Worm (Caenorhabditis elegans) whole organism, L4 larva: ENCODE measurements around the gene Y62H9A.11.

ENCODE experiments used
- D1046.2 ChIP-seq: fragments of 200-800 bp; sonication (Bioruptor generic); IDR thresholded peaks from 2 replicates; pipeline ENCODE4 v1.3.6; 2022; ENCODE audit warnings: missing genetic modification characterization, missing compliant biosample characterization
- F10B5.3 ChIP-seq: sonication (generic microtip); optimal IDR thresholded peaks from 2 replicates; lab custom pipeline; 2016; ENCODE audit warnings: mild to moderate bottlenecking, missing genetic modification characterization, missing compliant biosample characterization
- F37D6.2 ChIP-seq: sonication (generic microtip); optimal IDR thresholded peaks from 2 replicates; lab custom pipeline; 2016; ENCODE audit warnings: mild to moderate bottlenecking, missing genetic modification characterization, missing compliant biosample characterization
- F49E8.2 ChIP-seq: sonication (generic microtip); optimal IDR thresholded peaks from 2 replicates; lab custom pipeline; 2016; ENCODE audit warnings: missing compliant biosample characterization, mild to moderate bottlenecking, missing genetic modification characterization, borderline replicate concordance
- R02D3.7 ChIP-seq: fragments of 150-350 bp; sonication (generic microtip); optimal IDR thresholded peaks from 3 replicates; lab custom pipeline; 2014; ENCODE audit warnings: missing biosample characterization, missing genetic modification characterization
- T20F7.1 ChIP-seq: fragments of 200-800 bp; sonication (Bioruptor generic); optimal IDR thresholded peaks from 2 replicates; lab custom pipeline; 2018; ENCODE audit warnings: mild to moderate bottlenecking, missing genetic modification characterization, missing compliant biosample characterization
- Y5F2A.4 ChIP-seq: fragments of 200-800 bp; sonication (Bioruptor generic); optimal IDR thresholded peaks from 2 replicates; lab custom pipeline; 2018; ENCODE audit warnings: mild to moderate bottlenecking, missing genetic modification characterization, missing compliant biosample characterization
- Y75B8A.6 ChIP-seq: fragments of 200-800 bp; sonication (Bioruptor generic); IDR thresholded peaks from 2 replicates; pipeline ENCODE4 v1.3.6; 2022; ENCODE audit warnings: missing genetic modification reagents, missing genetic modification characterization, missing compliant biosample characterization
- ZK337.2 ChIP-seq: fragments of 200-800 bp; sonication (Bioruptor generic); IDR thresholded peaks from 2 replicates; pipeline ENCODE4 v1.3.6; 2022; ENCODE audit warnings: missing genetic modification reagents, missing genetic modification characterization, missing compliant biosample characterization
- ZK546.5 ChIP-seq, 2 experiments: sonication (generic microtip); optimal IDR thresholded peaks; 2 replicates each; lab custom pipeline; 2017; ENCODE audit warnings: missing biosample characterization in 2 of 2, missing genetic modification characterization in 2 of 2
- ama-1 ChIP-seq: fragments of 150-350 bp; optimal IDR thresholded peaks from 2 replicates; lab custom pipeline; 2014; ENCODE audit warnings: inconsistent platforms, mixed read lengths
- arid-1 ChIP-seq: fragments of 200-800 bp; sonication (Bioruptor generic); conservative IDR thresholded peaks from 2 replicates; pipeline ENCODE4 v1.3.6; 2022; ENCODE audit warnings: missing genetic modification reagents, missing genetic modification characterization, missing compliant biosample characterization
- ceh-20 ChIP-seq: fragments of 200-800 bp; sonication (Bioruptor generic); IDR thresholded peaks from 2 replicates; pipeline ENCODE4 v1.3.6; 2022; ENCODE audit warnings: missing genetic modification reagents, missing genetic modification characterization, missing compliant biosample characterization
- ceh-44 ChIP-seq: fragments of 200-800 bp; sonication (Bioruptor generic); IDR thresholded peaks from 2 replicates; pipeline ENCODE4 v1.3.6; 2022; ENCODE audit warnings: missing genetic modification reagents, missing genetic modification characterization, missing compliant biosample characterization
- ceh-82 ChIP-seq: sonication (generic microtip); optimal IDR thresholded peaks from 2 replicates; lab custom pipeline; 2017; ENCODE audit warnings: missing biosample characterization, missing genetic modification characterization
- ces-1 ChIP-seq: fragments of 150-350 bp; sonication (generic microtip); optimal IDR thresholded peaks from 4 replicates; lab custom pipeline; 2014; ENCODE audit warnings: missing biosample characterization, missing genetic modification reagents, missing genetic modification characterization
- cey-2 ChIP-seq: sonication (generic microtip); optimal IDR thresholded peaks from 3 replicates; lab custom pipeline; 2017; ENCODE audit warnings: missing genetic modification characterization, mild to moderate bottlenecking, missing compliant biosample characterization, antibody characterized with exemption, borderline replicate concordance; ENCODE audit not compliant: insufficient read depth
- daf-12 ChIP-seq: fragments of 150-350 bp; optimal IDR thresholded peaks from 2 replicates; lab custom pipeline; 2014; ENCODE audit warnings: missing biosample characterization, missing genetic modification reagents, missing genetic modification characterization
- daf-19 ChIP-seq: fragments of 200-800 bp; sonication (Bioruptor generic); conservative IDR thresholded peaks from 2 replicates; pipeline ENCODE4 v1.3.6; 2022; ENCODE audit warnings: missing genetic modification characterization, missing compliant biosample characterization
- daf-8 ChIP-seq: fragments of 200-800 bp; sonication (Bioruptor generic); IDR thresholded peaks from 2 replicates; pipeline ENCODE4 v1.3.6; 2022; ENCODE audit warnings: missing genetic modification characterization, missing compliant biosample characterization
- dmd-6 ChIP-seq: fragments of 200-800 bp; sonication (Bioruptor generic); IDR thresholded peaks from 2 replicates; pipeline ENCODE4 v1.3.6; 2022; ENCODE audit warnings: missing genetic modification reagents, missing genetic modification characterization, missing compliant biosample characterization
- dmd-9 ChIP-seq: fragments of 200-800 bp; sonication (Bioruptor generic); IDR thresholded peaks from 2 replicates; pipeline ENCODE4 v1.3.6; 2022; ENCODE audit warnings: missing genetic modification reagents, missing genetic modification characterization, missing compliant biosample characterization
- dve-1 ChIP-seq: sonication (generic microtip); optimal IDR thresholded peaks from 2 replicates; lab custom pipeline; 2017; ENCODE audit warnings: antibody characterized with exemption, mild to moderate bottlenecking, missing genetic modification characterization, missing compliant biosample characterization; ENCODE audit not compliant: insufficient read depth
- fkh-10 ChIP-seq: fragments of 150-350 bp; optimal IDR thresholded peaks from 2 replicates; lab custom pipeline; 2014; ENCODE audit warnings: missing biosample characterization, missing genetic modification reagents, missing genetic modification characterization
- hlh-11 ChIP-seq: fragments of 200-800 bp; sonication (Bioruptor generic); optimal IDR thresholded peaks from 2 replicates; lab custom pipeline; 2018; ENCODE audit warnings: mild to moderate bottlenecking, missing genetic modification characterization, missing compliant biosample characterization
- jun-1 ChIP-seq: fragments of 150-350 bp; optimal IDR thresholded peaks from 2 replicates; lab custom pipeline; 2014; ENCODE audit warnings: missing biosample characterization, missing genetic modification reagents, missing genetic modification characterization
- lim-7 ChIP-seq: fragments of 200-800 bp; sonication (Bioruptor generic); IDR thresholded peaks from 2 replicates; pipeline ENCODE4 v1.3.6; 2022; ENCODE audit warnings: missing genetic modification characterization, missing compliant biosample characterization
- lin-1 ChIP-seq: fragments of 200-800 bp; sonication (Bioruptor generic); IDR thresholded peaks from 2 replicates; pipeline ENCODE4 v1.3.6; 2022; ENCODE audit warnings: missing genetic modification reagents, missing genetic modification characterization, missing compliant biosample characterization
- lin-13 ChIP-seq: fragments of 150-350 bp; optimal IDR thresholded peaks from 2 replicates; lab custom pipeline; 2014; ENCODE audit warnings: missing biosample characterization, missing genetic modification reagents, missing genetic modification characterization
- lin-29 ChIP-seq: fragments of 200-800 bp; sonication (Bioruptor generic); IDR thresholded peaks from 2 replicates; pipeline ENCODE4 v1.3.6; 2022; ENCODE audit warnings: missing genetic modification reagents, missing genetic modification characterization, missing compliant biosample characterization
- madf-5 ChIP-seq, 2 experiments: fragments of 200-800 bp; sonication (Bioruptor generic); IDR thresholded peaks; 2 replicates each; pipeline ENCODE4 v1.3.6; 2022; ENCODE audit warnings: missing compliant biosample characterization in 2 of 2, missing genetic modification characterization in 2 of 2
- madf-9 ChIP-seq: fragments of 200-800 bp; sonication (Bioruptor generic); conservative IDR thresholded peaks from 2 replicates; pipeline ENCODE4 v1.3.6; 2022; ENCODE audit warnings: missing genetic modification reagents, missing genetic modification characterization, missing compliant biosample characterization
- mep-1 ChIP-seq: fragments of 150-350 bp; sonication (generic microtip); optimal IDR thresholded peaks from 3 replicates; lab custom pipeline; 2014; ENCODE audit warnings: missing biosample characterization, missing genetic modification characterization
- mxl-2 ChIP-seq: fragments of 200-800 bp; sonication (Bioruptor generic); conservative IDR thresholded peaks from 2 replicates; pipeline ENCODE4 v1.3.6; 2022; ENCODE audit warnings: missing genetic modification reagents, missing genetic modification characterization, missing compliant biosample characterization
- mxl-3 ChIP-seq: fragments of 200-800 bp; sonication (Bioruptor generic); optimal IDR thresholded peaks from 2 replicates; lab custom pipeline; 2018; ENCODE audit warnings: mild to moderate bottlenecking, missing genetic modification characterization, missing compliant biosample characterization
- nhr-102 ChIP-seq: sonication (generic microtip); optimal IDR thresholded peaks from 2 replicates; lab custom pipeline; 2016; ENCODE audit warnings: mild to moderate bottlenecking, missing genetic modification characterization, moderate library complexity, missing compliant biosample characterization
- nhr-237 ChIP-seq: sonication (generic microtip); optimal IDR thresholded peaks from 2 replicates; lab custom pipeline; 2017; ENCODE audit warnings: missing biosample characterization, missing genetic modification characterization
- nhr-28 ChIP-seq: fragments of 150-350 bp; optimal IDR thresholded peaks from 2 replicates; lab custom pipeline; 2014; ENCODE audit warnings: missing biosample characterization, missing genetic modification characterization
- nhr-48 ChIP-seq: sonication (generic microtip); optimal IDR thresholded peaks from 2 replicates; lab custom pipeline; 2016; ENCODE audit warnings: mild to moderate bottlenecking, missing genetic modification characterization, missing compliant biosample characterization
- nhr-76 ChIP-seq: fragments of 150-350 bp; optimal IDR thresholded peaks from 2 replicates; lab custom pipeline; 2014; ENCODE audit warnings: missing biosample characterization, missing genetic modification characterization
- php-3 ChIP-seq: fragments of 200-800 bp; sonication (Bioruptor generic); IDR thresholded peaks from 2 replicates; pipeline ENCODE4 v1.3.6; 2022; ENCODE audit warnings: missing genetic modification reagents, missing genetic modification characterization, missing compliant biosample characterization
- rbr-2 ChIP-seq: sonication (generic microtip); optimal IDR thresholded peaks from 2 replicates; lab custom pipeline; 2016; ENCODE audit warnings: missing genotype, missing genetic modification characterization, missing compliant biosample characterization
- saeg-2 ChIP-seq: fragments of 200-800 bp; sonication (Bioruptor generic); IDR thresholded peaks from 2 replicates; pipeline ENCODE4 v1.3.6; 2022; ENCODE audit warnings: missing genetic modification reagents, missing genetic modification characterization, missing compliant biosample characterization
- sdz-12 ChIP-seq: fragments of 200-800 bp; sonication (Bioruptor generic); optimal IDR thresholded peaks from 2 replicates; lab custom pipeline; 2018; ENCODE audit warnings: mild to moderate bottlenecking, missing genetic modification characterization, missing compliant biosample characterization
- skn-1 ChIP-seq: fragments of 150-350 bp; optimal IDR thresholded peaks from 2 replicates; lab custom pipeline; 2014; ENCODE audit warnings: missing biosample characterization, missing genetic modification characterization
- spr-1 ChIP-seq: sonication (generic microtip); optimal IDR thresholded peaks from 2 replicates; lab custom pipeline; 2016; ENCODE audit warnings: mild to moderate bottlenecking, missing genetic modification characterization, missing compliant biosample characterization
- tag-97 ChIP-seq: fragments of 200-800 bp; sonication (Bioruptor generic); IDR thresholded peaks from 2 replicates; pipeline ENCODE4 v1.3.6; 2022; ENCODE audit warnings: missing genetic modification characterization, missing compliant biosample characterization
- tra-1 ChIP-seq: fragments of 200-800 bp; sonication (Bioruptor generic); IDR thresholded peaks from 2 replicates; pipeline ENCODE4 v1.3.6; 2022; ENCODE audit warnings: missing genetic modification reagents, missing genetic modification characterization, missing compliant biosample characterization
- unc-39 ChIP-seq: sonication (generic microtip); optimal IDR thresholded peaks from 2 replicates; lab custom pipeline; 2017; ENCODE audit warnings: missing biosample characterization, missing genetic modification characterization
- zip-11 ChIP-seq: fragments of 200-800 bp; sonication (Bioruptor generic); IDR thresholded peaks from 2 replicates; pipeline ENCODE4 v1.3.6; 2022; ENCODE audit warnings: missing genetic modification characterization, missing compliant biosample characterization
- ztf-11 ChIP-seq: fragments of 150-350 bp; optimal IDR thresholded peaks from 2 replicates; lab custom pipeline; 2014; ENCODE audit warnings: missing biosample characterization, missing genetic modification characterization
- ztf-7 ChIP-seq: fragments of 150-350 bp; optimal IDR thresholded peaks from 2 replicates; lab custom pipeline; 2014; ENCODE audit warnings: missing biosample characterization, missing genetic modification characterization

Gene Y62H9A.11

ce11 chrX:11872210-11872609 lies 35.0 kb downstream of the Y62H9A.11 start (continued):
- no peak for TF ChIP-seq nhr-28
- no peak for TF ChIP-seq D1046.2 (GFP tag; lab: Robert Waterston, UW)
- TF ChIP-seq Y75B8A.6 (GFP tag; lab: Robert Waterston, UW), result 0 out of 2 replicates have a peak, but pooled peaks have one; percentile 20
- no peak for TF ChIP-seq ceh-82 (tag; lab: Kevin White, UChicago)
- TF ChIP-seq lin-29 (GFP tag; lab: Robert Waterston, UW), result no peak
- no peak for TF ChIP-seq saeg-2 (GFP tag; lab: Robert Waterston, UW)
- 0 out of 2 replicates have a peak, but pooled peaks have one; percentile 44 for TF ChIP-seq dmd-9 (GFP tag; lab: Robert Waterston, UW)
- no peak for TF ChIP-seq mxl-2 (GFP tag; lab: Robert Waterston, UW)
- peak; percentile 56 for TF ChIP-seq dmd-6 (GFP tag; lab: Robert Waterston, UW)
- TF ChIP-seq nhr-237 (tag; lab: Kevin White, UChicago), result no peak
- peak; percentile 31 for TF ChIP-seq mxl-3 (GFP tag; lab: Kevin White, UChicago)
- no peak for TF ChIP-seq cey-2
- TF ChIP-seq daf-19, result 0 out of 2 replicates have a peak, but pooled peaks have one; percentile 19
- no peak for TF ChIP-seq unc-39 (tag; lab: Kevin White, UChicago)
- no peak for TF ChIP-seq sdz-12 (GFP tag; lab: Kevin White, UChicago)
- TF ChIP-seq hlh-11 (tag; lab: Kevin White, UChicago), result peak; percentile 19
- no peak for TF ChIP-seq dve-1 (tag; lab: Kevin White, UChicago)
- TF ChIP-seq jun-1 (tag; lab: Kevin White, UChicago), result no peak
- TF ChIP-seq ztf-7, result no peak
- no peak for TF ChIP-seq nhr-76 (tag; lab: Kevin White, UChicago)
- peak; percentile 30; the same call in 1 of the 2 replicates for TF ChIP-seq lin-1 (GFP tag; lab: Robert Waterston, UW)
- TF ChIP-seq tag-97 (GFP tag; lab: Robert Waterston, UW), result no peak
- TF ChIP-seq daf-12, result no peak
- no peak for TF ChIP-seq ceh-20 (GFP tag; lab: Robert Waterston, UW)
- TF ChIP-seq spr-1 (tag; lab: Kevin White, UChicago), result no peak
- TF ChIP-seq ztf-11 (tag; lab: Kevin White, UChicago), result no peak
- no peak for TF ChIP-seq F49E8.2 (tag; lab: Kevin White, UChicago)
- TF ChIP-seq Y5F2A.4 (GFP tag; lab: Kevin White, UChicago), result no peak
- TF ChIP-seq mep-1, result no peak
- TF ChIP-seq lim-7 (GFP tag; lab: Robert Waterston, UW), result peak; percentile 76; the same call in 1 of the 2 replicates
- no peak for TF ChIP-seq ces-1 (GFP tag; lab: Kevin White, UChicago)
- no peak for TF ChIP-seq ZK337.2 (GFP tag; lab: Robert Waterston, UW)
- 0 out of 2 replicates have a peak, but pooled peaks have one; percentile 26 for TF ChIP-seq ceh-44
- TF ChIP-seq zip-11 (GFP tag; lab: Robert Waterston, UW), result no peak; the same call in 1 of the 2 replicates
- TF ChIP-seq R02D3.7 (tag; lab: Kevin White, UChicago), result no peak
- peak; percentile 70 for TF ChIP-seq tra-1 (GFP tag; lab: Robert Waterston, UW)
- no peak for TF ChIP-seq lin-13 (GFP tag; lab: Kevin White, UChicago)
- no peak for TF ChIP-seq ZK546.5 (tag; optimal IDR thresholded peaks at IDR 0.05; lab: Kevin White, UChicago)
- 0 out of 2 replicates have a peak, but pooled peaks have one; percentile 29 for TF ChIP-seq madf-9 (GFP tag; lab: Robert Waterston, UW)
- no peak for TF ChIP-seq daf-8 (GFP tag; lab: Robert Waterston, UW)
- no peak for TF ChIP-seq T20F7.1
- TF ChIP-seq fkh-10 (GFP tag; lab: Kevin White, UChicago), result no peak
- peak; percentile 49; the same call in 1 of the 2 replicates for TF ChIP-seq php-3 (GFP tag; lab: Robert Waterston, UW)
- peak; percentile 44 for TF ChIP-seq nhr-48 (tag; lab: Kevin White, UChicago)
- TF ChIP-seq skn-1 (tag; lab: Kevin White, UChicago), result no peak
- peak; percentile 63 for TF ChIP-seq arid-1 (GFP tag; lab: Robert Waterston, UW)
- no peak for TF ChIP-seq nhr-102 (tag; lab: Kevin White, UChicago)
- no peak for TF ChIP-seq ama-1 (lab: Kevin White, UChicago)
- TF ChIP-seq madf-5 (GFP tag; IDR thresholded peaks at IDR 0.05; lab: Robert Waterston, UW), result peak in 1 of 2 experiments; percentile 80; a peak in 1 of 4 replicates
- TF ChIP-seq rbr-2, result no peak
- no peak for TF ChIP-seq F37D6.2 (tag; lab: Kevin White, UChicago)
- no peak for TF ChIP-seq F10B5.3 (tag; lab: Kevin White, UChicago)
